Worm (Caenorhabditis elegans) whole organism, midembryonic: Measurements from ENCODE around the gene F34D10.3.

Experiments used
- T22C8.4 ChIP-seq: fragments of 200-800 bp; sonication (Bioruptor generic); IDR thresholded peaks from 2 replicates; pipeline ENCODE4 v1.3.6; 2022; ENCODE audit warnings: missing genetic modification characterization, missing compliant biosample characterization
- cog-1 ChIP-seq: sonication (generic microtip); optimal IDR thresholded peaks from 2 replicates; lab custom pipeline; 2016; ENCODE audit warnings: missing genetic modification characterization, missing compliant biosample characterization
- flt-1 ChIP-seq: fragments of 200-800 bp; sonication (Bioruptor generic); IDR thresholded peaks from 2 replicates; pipeline ENCODE4 v1.3.6; 2022; ENCODE audit warnings: missing genetic modification characterization, missing compliant biosample characterization
- klf-2 ChIP-seq: fragments of 200-800 bp; sonication (Bioruptor generic); conservative IDR thresholded peaks from 2 replicates; pipeline ENCODE4 v1.3.6; 2022; ENCODE audit warnings: missing genetic modification reagents, missing genetic modification characterization, missing compliant biosample characterization
- med-1 ChIP-seq: sonication (generic microtip); optimal IDR thresholded peaks from 2 replicates; lab custom pipeline; 2017; ENCODE audit warnings: missing genetic modification characterization, mild to moderate bottlenecking, missing compliant biosample characterization, antibody characterized with exemption, missing genetic modification reagents; ENCODE audit not compliant: insufficient read depth
- ztf-29 ChIP-seq: fragments of 200-800 bp; sonication (Bioruptor generic); IDR thresholded peaks from 2 replicates; pipeline ENCODE4 v1.3.6; 2022; ENCODE audit warnings: missing genetic modification reagents, missing genetic modification characterization, missing compliant biosample characterization

DNA sequence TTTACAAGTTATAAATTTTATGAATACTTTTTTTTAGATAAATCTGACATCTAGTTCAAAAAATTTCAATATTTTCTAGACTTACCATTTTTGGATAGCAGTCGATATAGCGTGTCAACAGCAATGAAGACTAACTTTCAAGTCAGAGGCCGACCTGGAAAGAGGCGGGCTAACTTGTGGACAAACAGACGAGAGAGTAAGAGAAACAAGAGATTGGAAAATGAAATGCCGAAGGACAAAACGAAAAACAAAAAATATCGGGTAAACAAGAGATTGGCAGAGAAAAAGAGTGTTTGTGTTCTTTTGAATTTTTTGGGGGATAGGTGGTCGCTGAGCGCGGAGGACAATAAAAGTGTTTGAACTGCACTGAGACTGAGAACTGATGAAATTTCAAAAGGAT lies 39.1 kb downstream of the F34D10.3 start, which contains the start of gene lec-4:
- no peak for TF ChIP-seq flt-1 (GFP tag; lab: Robert Waterston, UW)
- no peak for TF ChIP-seq cog-1 (tag; lab: Kevin White, UChicago)
- TF ChIP-seq T22C8.4 (GFP tag; lab: Robert Waterston, UW), result no peak
- no peak for TF ChIP-seq klf-2 (GFP tag; lab: Robert Waterston, UW)
- no peak for TF ChIP-seq ztf-29 (GFP tag; lab: Robert Waterston, UW)
- no peak for TF ChIP-seq med-1 (GFP tag; lab: Kevin White, UChicago)
